Fruit fly (Drosophila melanogaster) whole organism, embryonic: Measurements from ENCODE around the gene CG31431.

Experiments
- Ada2b ChIP-seq: fragments of 200-800 bp; sonication (Bioruptor generic); IDR thresholded peaks from 2 replicates; pipeline ENCODE4 v1.3.6; 2022; ENCODE audit warnings: missing biosample characterization, missing genetic modification characterization
- Blimp-1 ChIP-seq: fragments of 200-800 bp; sonication (Bioruptor generic); optimal IDR thresholded peaks from 3 replicates; lab custom pipeline; 2018; ENCODE audit warnings: missing biosample characterization, missing genetic modification characterization, mild to moderate bottlenecking, moderate library complexity, missing genetic modification reagents
- CG10654 ChIP-seq: fragments of 200-800 bp; sonication (Bioruptor generic); optimal IDR thresholded peaks from 2 replicates; lab custom pipeline; 2016; ENCODE audit warnings: missing biosample characterization, missing genetic modification characterization
- CG10959 ChIP-seq: fragments of 200-800 bp; sonication (Bioruptor generic); IDR thresholded peaks from 2 replicates; pipeline ENCODE4 v1.3.6; 2022; ENCODE audit warnings: missing biosample characterization, missing genetic modification characterization
- CG10979 ChIP-seq: fragments of 200-800 bp; sonication (Bioruptor generic); optimal IDR thresholded peaks from 2 replicates; lab custom pipeline; 2018; ENCODE audit warnings: missing biosample characterization, mild to moderate bottlenecking, missing genetic modification characterization, moderate library complexity
- CG11504 ChIP-seq: fragments of 200-800 bp; sonication (Bioruptor generic); optimal IDR thresholded peaks from 3 replicates; lab custom pipeline; 2019; ENCODE audit warnings: missing biosample characterization, mild to moderate bottlenecking, missing genetic modification characterization, moderate library complexity
- CG12391 ChIP-seq: fragments of 200-800 bp; sonication (Bioruptor generic); optimal IDR thresholded peaks from 3 replicates; lab custom pipeline; 2018; ENCODE audit warnings: missing biosample characterization, mild to moderate bottlenecking, missing genetic modification characterization, moderate library complexity
- CG12942 ChIP-seq: fragments of 200-800 bp; sonication (Bioruptor generic); optimal IDR thresholded peaks from 3 replicates; lab custom pipeline; 2016; ENCODE audit warnings: missing biosample characterization, missing genetic modification characterization
- CG13424 ChIP-seq: fragments of 200-800 bp; sonication (Bioruptor generic); optimal IDR thresholded peaks from 2 replicates; lab custom pipeline; 2019; ENCODE audit warnings: missing biosample characterization, mild to moderate bottlenecking, missing genetic modification characterization, moderate library complexity
- CG13775 ChIP-seq: fragments of 200-800 bp; sonication (Bioruptor generic); optimal IDR thresholded peaks from 3 replicates; lab custom pipeline; 2017; ENCODE audit warnings: missing biosample characterization, mild to moderate bottlenecking, missing genetic modification characterization
- CG14710 ChIP-seq: fragments of 200-800 bp; sonication (Bioruptor generic); optimal IDR thresholded peaks from 3 replicates; lab custom pipeline; 2019; ENCODE audit warnings: missing biosample characterization, mild to moderate bottlenecking, missing genetic modification characterization, moderate library complexity
- CG18599 ChIP-seq: fragments of 200-800 bp; sonication (Bioruptor generic); optimal IDR thresholded peaks from 3 replicates; lab custom pipeline; 2017; ENCODE audit warnings: missing biosample characterization, missing genetic modification characterization, mild to moderate bottlenecking, moderate library complexity, missing genetic modification reagents
- CG18619 ChIP-seq: fragments of 200-800 bp; sonication (Bioruptor generic); optimal IDR thresholded peaks from 3 replicates; lab custom pipeline; 2017; ENCODE audit warnings: missing biosample characterization, mild to moderate bottlenecking, missing genetic modification characterization
- CG2116 ChIP-seq: fragments of 200-800 bp; sonication (Bioruptor generic); optimal IDR thresholded peaks from 3 replicates; lab custom pipeline; 2018; ENCODE audit warnings: missing biosample characterization, mild to moderate bottlenecking, missing genetic modification characterization
- CG2678 ChIP-seq: fragments of 200-800 bp; sonication (Bioruptor generic); optimal IDR thresholded peaks from 3 replicates; lab custom pipeline; 2019; ENCODE audit warnings: missing biosample characterization, mild to moderate bottlenecking, missing genetic modification characterization, moderate library complexity
- CG2712 ChIP-seq: fragments of 200-800 bp; optimal IDR thresholded peaks from 3 replicates; lab custom pipeline; 2019; ENCODE audit warnings: missing biosample characterization, mild to moderate bottlenecking, missing genetic modification characterization, moderate library complexity
- CG3407 ChIP-seq: fragments of 200-800 bp; sonication (Bioruptor generic); optimal IDR thresholded peaks from 2 replicates; lab custom pipeline; 2018; ENCODE audit warnings: missing biosample characterization, mild to moderate bottlenecking, missing genetic modification characterization
- CG4360 ChIP-seq: fragments of 200-800 bp; sonication (Bioruptor generic); IDR thresholded peaks from 2 replicates; pipeline ENCODE4 v1.3.6; 2022; ENCODE audit warnings: missing biosample characterization, missing genetic modification characterization
- CG5245 ChIP-seq: fragments of 200-800 bp; sonication (Bioruptor generic); optimal IDR thresholded peaks from 3 replicates; lab custom pipeline; 2016; ENCODE audit warnings: missing biosample characterization, missing genetic modification characterization
- CG7839 ChIP-seq: fragments of 200-800 bp; sonication (Bioruptor generic); optimal IDR thresholded peaks from 3 replicates; lab custom pipeline; 2018; ENCODE audit warnings: missing biosample characterization, mild to moderate bottlenecking, missing genetic modification characterization, moderate library complexity
- CG7928 ChIP-seq: fragments of 200-800 bp; sonication (Bioruptor generic); optimal IDR thresholded peaks from 2 replicates; lab custom pipeline; 2017; ENCODE audit warnings: missing biosample characterization, mild to moderate bottlenecking, missing genetic modification characterization
- CG9727 ChIP-seq: fragments of 200-800 bp; sonication (Bioruptor generic); optimal IDR thresholded peaks from 3 replicates; lab custom pipeline; 2017; ENCODE audit warnings: missing biosample characterization, mild to moderate bottlenecking, missing genetic modification characterization
- E2f1 ChIP-seq: fragments of 200-800 bp; sonication (Bioruptor generic); IDR thresholded peaks from 2 replicates; pipeline ENCODE4 v1.3.6; 2022; ENCODE audit warnings: missing biosample characterization, missing genetic modification characterization
- Fer1 ChIP-seq: fragments of 200-800 bp; sonication (Bioruptor generic); optimal IDR thresholded peaks from 2 replicates; lab custom pipeline; 2017; ENCODE audit warnings: missing biosample characterization, mild to moderate bottlenecking, missing genetic modification characterization
- Gsc ChIP-seq: fragments of 200-800 bp; sonication (Bioruptor generic); IDR thresholded peaks from 2 replicates; pipeline ENCODE4 v1.3.6; 2022; ENCODE audit warnings: missing biosample characterization, missing genetic modification characterization
- Hmr ChIP-seq: fragments of 200-800 bp; sonication (Bioruptor generic); optimal IDR thresholded peaks from 3 replicates; lab custom pipeline; 2017; ENCODE audit warnings: mild to moderate bottlenecking, missing biosample characterization, missing genetic modification reagents, missing genetic modification characterization
- Nf-YB ChIP-seq: fragments of 200-800 bp; sonication (Bioruptor generic); optimal IDR thresholded peaks from 3 replicates; lab custom pipeline; 2019; ENCODE audit warnings: missing biosample characterization, mild to moderate bottlenecking, missing genetic modification characterization, moderate library complexity
- Nf-YC ChIP-seq: fragments of 200-800 bp; optimal IDR thresholded peaks from 3 replicates; lab custom pipeline; 2019; ENCODE audit warnings: missing biosample characterization, mild to moderate bottlenecking, missing genetic modification characterization, moderate library complexity
- Pdp1 ChIP-seq, 2 experiments: fragments of 200-800 bp; sonication (Bioruptor generic); optimal IDR thresholded peaks; 3 replicates each; lab custom pipeline; 2016; ENCODE audit warnings: missing biosample characterization in 2 of 2, missing genetic modification characterization in 2 of 2, mild to moderate bottlenecking in 1 of 2, moderate library complexity in 1 of 2
- Rfx ChIP-seq: fragments of 200-800 bp; sonication (Bioruptor generic); IDR thresholded peaks from 2 replicates; pipeline ENCODE4 v1.3.6; 2022; ENCODE audit warnings: missing biosample characterization, missing genetic modification characterization
- Sox100B ChIP-seq: fragments of 200-800 bp; sonication (Bioruptor generic); optimal IDR thresholded peaks from 3 replicates; lab custom pipeline; 2018; ENCODE audit warnings: missing biosample characterization, mild to moderate bottlenecking, missing genetic modification characterization
- Tbp ChIP-seq: fragments of >200 bp; optimal IDR thresholded peaks from 2 replicates; lab custom pipeline; 2018; ENCODE audit warnings: missing biosample characterization, missing genetic modification characterization
- Xrp1 ChIP-seq: fragments of 200-800 bp; sonication (Bioruptor generic); IDR thresholded peaks from 2 replicates; pipeline ENCODE4 v1.3.6; 2022; ENCODE audit warnings: missing biosample characterization, missing genetic modification characterization
- cg ChIP-seq: fragments of 200-800 bp; sonication (Bioruptor generic); optimal IDR thresholded peaks from 3 replicates; lab custom pipeline; 2019; ENCODE audit warnings: missing biosample characterization, mild to moderate bottlenecking, missing genetic modification characterization, moderate library complexity
- exex ChIP-seq: fragments of 200-800 bp; sonication (Bioruptor generic); optimal IDR thresholded peaks from 4 replicates; lab custom pipeline; 2018; ENCODE audit warnings: missing biosample characterization, mild to moderate bottlenecking, missing genetic modification characterization, moderate library complexity
- fd96Cb ChIP-seq: fragments of 200-800 bp; sonication (Bioruptor generic); optimal IDR thresholded peaks from 2 replicates; lab custom pipeline; 2018; ENCODE audit warnings: missing biosample characterization, mild to moderate bottlenecking, missing genetic modification characterization, moderate library complexity
- fu2 ChIP-seq: fragments of 200-800 bp; sonication (Bioruptor generic); optimal IDR thresholded peaks from 2 replicates; lab custom pipeline; 2016; ENCODE audit warnings: missing biosample characterization, missing genetic modification characterization
- gem ChIP-seq: fragments of 200-800 bp; sonication (Bioruptor generic); optimal IDR thresholded peaks from 2 replicates; lab custom pipeline; 2019; ENCODE audit warnings: missing biosample characterization, mild to moderate bottlenecking, missing genetic modification characterization, moderate library complexity
- ind ChIP-seq: fragments of 200-800 bp; sonication (Bioruptor generic); optimal IDR thresholded peaks from 3 replicates; lab custom pipeline; 2016; ENCODE audit warnings: missing biosample characterization, missing genetic modification characterization
- lola ChIP-seq, 3 experiments: fragments of >200 bp in 2 of 3; fragments of 200-800 bp in 1 of 3; sonication (Bioruptor generic) in 1 of 3; optimal IDR thresholded peaks; 2 replicates each; lab custom pipeline; 2017 to 2019; ENCODE audit warnings: missing biosample characterization in 3 of 3, missing genetic modification characterization in 3 of 3, mild to moderate bottlenecking in 1 of 3, moderate library complexity in 1 of 3
- pfk ChIP-seq: fragments of 200-800 bp; sonication (Bioruptor generic); optimal IDR thresholded peaks from 2 replicates; lab custom pipeline; 2018; ENCODE audit warnings: missing biosample characterization, mild to moderate bottlenecking, missing genetic modification characterization, moderate library complexity
- sd ChIP-seq: fragments of 200-800 bp; sonication (Bioruptor generic); optimal IDR thresholded peaks from 3 replicates; lab custom pipeline; 2018; ENCODE audit warnings: missing biosample characterization, mild to moderate bottlenecking, missing genetic modification characterization, moderate library complexity
- sens ChIP-seq: fragments of 200-800 bp; sonication (Bioruptor generic); peaks from one replicate; lab custom pipeline; 2016; ENCODE audit warnings: missing biosample characterization, missing genetic modification characterization
- sisA ChIP-seq: fragments of 200-800 bp; sonication (Bioruptor generic); IDR thresholded peaks from 2 replicates; pipeline ENCODE4 v1.3.6; 2022; ENCODE audit warnings: missing biosample characterization, missing genetic modification characterization
- sr ChIP-seq: fragments of 200-800 bp; sonication (Bioruptor generic); IDR thresholded peaks from 3 replicates; pipeline ENCODE4 v1.3.6; 2022; ENCODE audit warnings: missing biosample characterization, missing genetic modification characterization
- stwl ChIP-seq: fragments of 200-800 bp; sonication (Bioruptor generic); optimal IDR thresholded peaks from 3 replicates; lab custom pipeline; 2018; ENCODE audit warnings: missing biosample characterization, mild to moderate bottlenecking, missing genetic modification characterization, moderate library complexity
- tap ChIP-seq: fragments of 200-800 bp; optimal IDR thresholded peaks from 3 replicates; lab custom pipeline; 2019; ENCODE audit warnings: missing biosample characterization, mild to moderate bottlenecking, missing genetic modification characterization, moderate library complexity
- zen ChIP-seq: fragments of 200-800 bp; sonication (Bioruptor generic); optimal IDR thresholded peaks from 3 replicates; lab custom pipeline; 2018; ENCODE audit warnings: missing biosample characterization, mild to moderate bottlenecking, missing genetic modification characterization, moderate library complexity

CG31431 gene

DNA sequence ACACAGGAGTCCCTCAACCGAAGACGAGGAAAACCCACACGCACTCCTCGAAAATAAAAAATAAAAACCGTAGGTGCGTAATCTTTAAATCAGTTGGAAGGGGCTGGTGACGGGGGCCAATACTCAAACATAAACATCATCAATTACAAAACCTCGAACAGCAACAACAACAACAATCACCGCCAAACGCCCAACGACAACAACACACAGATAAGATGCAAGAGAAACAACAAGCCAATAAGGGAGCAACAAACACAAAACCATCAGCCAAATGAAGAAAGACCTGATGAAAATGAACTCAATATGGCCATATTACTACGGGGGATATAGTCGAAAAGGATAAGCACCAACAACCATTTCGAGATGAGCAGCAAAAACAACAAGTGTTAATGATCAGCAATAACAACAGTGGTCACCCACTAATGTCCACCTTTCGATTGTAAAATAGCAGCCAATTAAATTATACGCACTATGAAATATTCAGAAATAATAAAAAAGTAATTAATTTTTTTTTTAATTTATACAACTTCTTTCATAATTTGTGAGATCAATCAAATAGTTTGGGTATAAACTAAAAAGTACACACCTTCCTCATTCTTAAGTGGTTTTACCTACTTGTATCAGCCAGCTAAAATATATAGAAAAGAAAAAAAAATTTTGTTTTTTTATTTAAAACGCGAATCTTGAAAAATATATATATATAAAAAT, 46.6 kb upstream of the CG31431 start (continued):
- TF ChIP-seq CG7928 (GFP tag; lab: Kevin White, UChicago) = no peak
- no peak for TF ChIP-seq fu2
- peak; percentile 45; the same call in 1 of the 3 replicates for TF ChIP-seq sr
- TF ChIP-seq CG18619 (GFP tag; lab: Kevin White, UChicago) = peak; percentile 6
- peak; percentile 4 for TF ChIP-seq CG2116 (GFP tag; lab: Kevin White, UChicago)
- peak; percentile 95 for TF ChIP-seq CG4360 (GFP tag; lab: Robert Waterston, UW)
- peak; percentile 15 for TF ChIP-seq CG13424
- peak; percentile 63 for TF ChIP-seq Sox100B (GFP tag; lab: Kevin White, UChicago)
- peak; percentile 2 for TF ChIP-seq Hmr (GFP tag; lab: Kevin White, UChicago)
- TF ChIP-seq fd96Cb = peak; percentile 58
- peak; percentile 7 for TF ChIP-seq CG13775 (GFP tag; lab: Kevin White, UChicago)
- peak; percentile 3 for TF ChIP-seq stwl (tag; lab: Kevin White, UChicago)
- peak; percentile 61 for TF ChIP-seq CG2678 (tag; lab: Kevin White, UChicago)
- TF ChIP-seq Nf-YC = no peak
- TF ChIP-seq CG14710 (tag; lab: Kevin White, UChicago) = peak; percentile 76
- TF ChIP-seq sens (GFP tag; lab: Kevin White, UChicago) = peak; percentile 30
- TF ChIP-seq Xrp1 = peak; percentile 81
- TF ChIP-seq lola (GFP tag; optimal IDR thresholded peaks at IDR 0.05; lab: Kevin White, UChicago) = peak in 1 of 3 experiments; percentile 54
- TF ChIP-seq tap (tag; lab: Kevin White, UChicago) = peak; percentile 47
- peak; percentile 70 for TF ChIP-seq CG11504 (tag; lab: Kevin White, UChicago)
- peak; percentile 4 for TF ChIP-seq ind (GFP tag; lab: Kevin White, UChicago)
- no peak for TF ChIP-seq sd (tag; lab: Kevin White, UChicago)
- TF ChIP-seq CG7839 (tag; lab: Kevin White, UChicago) = peak; percentile 54
- peak; percentile 74 for TF ChIP-seq CG9727 (GFP tag; lab: Kevin White, UChicago)
- peak; percentile 65 for TF ChIP-seq gem (tag; lab: Kevin White, UChicago)
- no peak for TF ChIP-seq Gsc (GFP tag; lab: Robert Waterston, UW)
- TF ChIP-seq pfk = no peak
- TF ChIP-seq Tbp (GFP tag; lab: Kevin White, UChicago) = no peak
- 0 out of 2 replicates have a peak, but pooled peaks have one; percentile 10 for TF ChIP-seq E2f1 (GFP tag; lab: Robert Waterston, UW)
- no peak for TF ChIP-seq CG3407 (GFP tag; lab: Kevin White, UChicago)
- TF ChIP-seq Blimp-1 (GFP tag; lab: Kevin White, UChicago) = peak; percentile 40
- no peak for TF ChIP-seq CG12942 (GFP tag; lab: Kevin White, UChicago)
- peak; percentile 11 for TF ChIP-seq CG18599 (GFP tag; lab: Kevin White, UChicago)
- TF ChIP-seq exex (tag; lab: Kevin White, UChicago) = peak; percentile 18
- peak; percentile 26 for TF ChIP-seq CG10654
- TF ChIP-seq Fer1 (GFP tag; lab: Kevin White, UChicago) = peak; percentile 15
- peak in 1 of 2 experiments; percentile 4 for TF ChIP-seq Pdp1 (GFP tag; optimal IDR thresholded peaks at IDR 0.05; lab: Kevin White, UChicago)
- peak; percentile 1 for TF ChIP-seq cg (GFP tag; lab: Kevin White, UChicago)
- TF ChIP-seq CG10959 = peak; percentile 69
- TF ChIP-seq Rfx (GFP tag; lab: Robert Waterston, UW) = 0 out of 2 replicates have a peak, but pooled peaks have one; percentile 8
- peak; percentile 21; the same call in 1 of the 2 replicates for TF ChIP-seq Ada2b (GFP tag; lab: Robert Waterston, UW)
- TF ChIP-seq zen (tag; lab: Kevin White, UChicago) = peak; percentile 30
- TF ChIP-seq CG5245 = no peak
- peak; percentile 19 for TF ChIP-seq Nf-YB (GFP tag; lab: Kevin White, UChicago)
- TF ChIP-seq CG10979 (tag; lab: Kevin White, UChicago) = peak; percentile 70
- peak; percentile 21; the same call in 1 of the 2 replicates for TF ChIP-seq sisA (GFP tag; lab: Robert Waterston, UW)
- peak; percentile 46 for TF ChIP-seq CG12391 (tag; lab: Kevin White, UChicago)
- peak; percentile 66 for TF ChIP-seq CG2712
